Worm (Caenorhabditis elegans) whole organism, L3 larva: ENCODE results near the gene ZK1290.10.

Source experiments
- ceh-16 ChIP-seq: sonication (generic microtip); optimal IDR thresholded peaks from 2 replicates; lab custom pipeline; 2017; ENCODE audit warnings: missing biosample characterization, missing genetic modification characterization
- nhr-28 ChIP-seq: fragments of 150-350 bp; optimal IDR thresholded peaks from 2 replicates; lab custom pipeline; 2014; ENCODE audit warnings: missing biosample characterization, missing genetic modification characterization

DNA sequence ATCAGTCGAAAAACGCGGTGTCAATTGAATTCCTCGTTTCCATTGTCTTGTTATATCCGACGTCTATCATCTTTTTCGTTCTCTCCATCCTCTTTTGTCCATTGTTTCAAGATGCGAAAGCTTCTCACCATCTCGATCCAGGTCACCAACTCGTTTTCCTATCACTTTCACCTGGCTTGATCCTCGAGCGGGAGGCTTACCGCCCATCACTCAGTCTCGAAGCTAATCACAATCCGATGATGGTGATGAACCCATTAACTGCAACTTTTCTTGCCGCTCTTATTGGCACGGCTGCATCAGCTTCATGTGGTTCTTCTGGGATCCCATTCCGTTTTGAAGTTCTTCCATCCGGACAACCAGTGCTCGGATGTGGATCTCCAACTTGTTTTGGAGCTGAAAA is 22.8 kb downstream of the ZK1290.10 start, which contains the start of gene wrt-1:
- TF ChIP-seq nhr-28: no peak
- TF ChIP-seq ceh-16 (tag; lab: Kevin White, UChicago): no peak
